Worm (Caenorhabditis elegans): Measurements from ENCODE around the gene klp-11.

The klp-11 gene

ce11 chrIV:8772800-8773256 lies 11.0 kb upstream of the klp-11 start, which contains the start of gene F20C5.6:
F20C5.6 (minus strand) TSS chrIV:8773206.
- TF ChIP-seq efl-1 (optimal IDR thresholded peaks at IDR 0.05) (no peak), efl-1 (GFP tag; optimal IDR thresholded peaks at IDR 0.05 in 1 of 2) (peak in 1 of 2 experiments; percentile 26), nhr-28 (tag; optimal IDR thresholded peaks at IDR 0.05) (no peak), ztf-4 (tag; optimal IDR thresholded peaks at IDR 0.05) (no peak)

ce11 chrIV:8769539-8769938 lies 7.7 kb upstream of the klp-11 start, which contains the start of gene F20C5.5:
F20C5.5 (minus strand) TSS chrIV:8769639.
- no peak for TF ChIP-seq egl-13 (tag; optimal IDR thresholded peaks at IDR 0.05)

DNA sequence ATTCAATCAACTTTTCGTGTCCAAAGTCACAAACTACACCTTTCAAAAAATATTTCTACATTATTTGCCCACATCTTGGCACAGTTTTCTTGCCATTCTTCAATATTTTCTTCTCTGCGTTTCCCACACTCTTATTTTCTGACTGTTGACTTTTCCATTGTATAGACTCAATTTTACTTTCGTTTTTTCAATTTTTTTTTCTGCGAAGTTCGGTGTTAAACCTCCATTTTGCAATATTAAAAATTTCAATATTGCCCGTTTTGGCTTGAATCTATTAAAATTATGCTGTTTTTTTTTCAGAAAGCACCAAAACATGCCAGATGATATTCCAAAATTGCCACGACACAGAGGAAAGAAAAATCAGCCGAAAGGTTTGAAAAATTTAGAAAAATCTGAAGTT lies 2.7 kb upstream of the klp-11 start, which contains the start of gene cdc-50.B:
cdc-50.B (plus strand) TSS at position 301 of the 400 bp plus-strand sequence.
- TF ChIP-seq blmp-1 (tag; optimal IDR thresholded peaks at IDR 0.05) (peak; percentile 18), egl-27 (tag; optimal IDR thresholded peaks at IDR 0.05) (no peak), unc-130 (tag; optimal IDR thresholded peaks at IDR 0.05) (no peak)

DNA sequence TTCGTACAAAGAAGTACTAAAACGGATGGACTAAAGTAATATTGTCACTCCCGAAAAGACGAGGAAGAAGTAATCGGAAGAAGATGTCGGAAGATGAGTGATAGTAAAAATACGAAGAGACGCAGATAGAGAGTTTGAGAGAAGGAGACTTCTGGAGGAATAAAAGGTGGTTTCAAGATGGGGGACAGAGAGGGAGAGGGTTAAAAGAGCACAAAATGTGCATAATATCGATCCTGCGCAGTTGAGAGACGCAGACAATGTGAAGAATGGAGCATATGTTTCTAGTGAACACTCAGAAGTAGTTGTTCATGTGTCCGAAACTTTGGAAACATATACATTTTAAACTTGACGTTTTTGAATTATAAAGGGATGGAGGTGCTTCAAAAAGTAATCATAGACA lies 605 bp upstream of the klp-11 start:
- TF ChIP-seq irx-1 (tag; optimal IDR thresholded peaks at IDR 0.05): peak; percentile 24
- TF ChIP-seq unc-98 (GFP tag; IDR thresholded peaks at IDR 0.05): no peak
- TF ChIP-seq nhr-77 (tag; optimal IDR thresholded peaks at IDR 0.05): no peak
- no peak for TF ChIP-seq ceh-63 (GFP tag; optimal IDR thresholded peaks at IDR 0.05)
- TF ChIP-seq lin-15B (tag; optimal IDR thresholded peaks at IDR 0.05): no peak
- TF ChIP-seq nhr-19 (GFP tag; conservative IDR thresholded peaks at IDR 0.05): no peak
- TF ChIP-seq ztf-11 (tag; optimal IDR thresholded peaks at IDR 0.05): no peak
- TF ChIP-seq blmp-1 (tag; optimal IDR thresholded peaks at IDR 0.05): no peak
- peak; percentile 45 for TF ChIP-seq nhr-47 (tag; optimal IDR thresholded peaks at IDR 0.05)
- no peak for TF ChIP-seq ama-1 (optimal IDR thresholded peaks at IDR 0.05)
- no peak for TF ChIP-seq mab-9 (GFP tag; IDR thresholded peaks at IDR 0.05)
- peak; percentile 11 for TF ChIP-seq skn-1 (tag; optimal IDR thresholded peaks at IDR 0.05)
- TF ChIP-seq hlh-17 (GFP tag; optimal IDR thresholded peaks at IDR 0.05; ENCODE audit: borderline replicate concordance): no peak
- no peak for TF ChIP-seq lin-39 (tag; optimal IDR thresholded peaks at IDR 0.05)
- TF ChIP-seq nhr-11 (tag; optimal IDR thresholded peaks at IDR 0.05): no peak
- peak; percentile 41 for TF ChIP-seq tbx-2 (tag; optimal IDR thresholded peaks at IDR 0.05)
- TF ChIP-seq rnt-1 (tag; optimal IDR thresholded peaks at IDR 0.05): no peak
- no peak for TF ChIP-seq hlh-4 (tag; optimal IDR thresholded peaks at IDR 0.05)
- TF ChIP-seq pax-3 (tag; optimal IDR thresholded peaks at IDR 0.05): no peak
- no peak for TF ChIP-seq jun-1 (tag; optimal IDR thresholded peaks at IDR 0.05)
- TF ChIP-seq nhr-237 (tag; optimal IDR thresholded peaks at IDR 0.05): no peak
- TF ChIP-seq lin-14 (GFP tag; optimal IDR thresholded peaks at IDR 0.05): peak; percentile 92
- TF ChIP-seq alr-1 (tag; optimal IDR thresholded peaks at IDR 0.05; ENCODE audit: borderline replicate concordance): no peak
- TF ChIP-seq efl-1 (optimal IDR thresholded peaks at IDR 0.05): peak; percentile 43 to 56
- peak in 1 of 2 experiments; percentile 9 for TF ChIP-seq efl-1 (GFP tag; optimal IDR thresholded peaks at IDR 0.05 in 1 of 2)
- TF ChIP-seq nhr-28 (tag; optimal IDR thresholded peaks at IDR 0.05): no peak
- peak; percentile 84 for TF ChIP-seq fkh-10 (GFP tag; optimal IDR thresholded peaks at IDR 0.05)
- TF ChIP-seq unc-86 (tag; optimal IDR thresholded peaks at IDR 0.05): peak; percentile 49
- TF ChIP-seq lin-35 (GFP tag; optimal IDR thresholded peaks at IDR 0.05): peak in 1 of 2 experiments; percentile 43
- TF ChIP-seq ceh-90 (tag; optimal IDR thresholded peaks at IDR 0.05): no peak
- TF ChIP-seq ceh-8 (GFP tag; optimal IDR thresholded peaks at IDR 0.05): no peak
- TF ChIP-seq lir-3 (tag; optimal IDR thresholded peaks at IDR 0.05; ENCODE audit: poor library complexity): no peak
- peak; percentile 15 to 66 (median 34) for TF ChIP-seq ceh-82 (tag; optimal IDR thresholded peaks at IDR 0.05)
- TF ChIP-seq nhr-90 (tag; optimal IDR thresholded peaks at IDR 0.05; ENCODE audit: poor library complexity): no peak
- no peak for TF ChIP-seq ceh-88 (GFP tag; IDR thresholded peaks at IDR 0.05)
- TF ChIP-seq lsy-2 (tag; optimal IDR thresholded peaks at IDR 0.05): peak; percentile 21 to 43
- TF ChIP-seq efl-3 (GFP tag; optimal IDR thresholded peaks at IDR 0.05): no peak
- peak; percentile 5 for TF ChIP-seq fos-1 (tag; optimal IDR thresholded peaks at IDR 0.05)
- TF ChIP-seq mdl-1 (tag; optimal IDR thresholded peaks at IDR 0.05): no peak
- no peak for TF ChIP-seq C16A3.4 (tag; optimal IDR thresholded peaks at IDR 0.05)
- no peak for TF ChIP-seq F16B12.6 (tag; optimal IDR thresholded peaks at IDR 0.05)
- no peak for TF ChIP-seq mep-1 (tag; optimal IDR thresholded peaks at IDR 0.05)
